Worm (Caenorhabditis elegans) whole organism, L2 larva: ENCODE measurements around the gene F23D12.10.

Experiments used
- R02D3.7 ChIP-seq: fragments of 150-350 bp; optimal IDR thresholded peaks from 2 replicates; lab custom pipeline; 2014; ENCODE audit warnings: missing biosample characterization, missing genetic modification characterization
- ceh-82 ChIP-seq: fragments of 150-350 bp; optimal IDR thresholded peaks from 2 replicates; lab custom pipeline; 2014; ENCODE audit warnings: missing biosample characterization, missing genetic modification characterization
- nhr-237 ChIP-seq: fragments of 150-350 bp; optimal IDR thresholded peaks from 2 replicates; lab custom pipeline; 2014; ENCODE audit warnings: missing biosample characterization, missing genetic modification characterization
- nhr-77 ChIP-seq: fragments of 150-350 bp; optimal IDR thresholded peaks from 2 replicates; lab custom pipeline; 2014; ENCODE audit warnings: missing biosample characterization, missing genetic modification characterization
- snpc-4 ChIP-seq: fragments of 150-350 bp; optimal IDR thresholded peaks from 2 replicates; lab custom pipeline; 2014; ENCODE audit warnings: missing biosample characterization, missing genetic modification characterization
- unc-62 ChIP-seq: fragments of 150-350 bp; optimal IDR thresholded peaks from 2 replicates; lab custom pipeline; 2014; ENCODE audit warnings: missing biosample characterization, missing genetic modification reagents, missing genetic modification characterization

ce11 chrX:14405817-14406216 lies 9.7 kb downstream of the F23D12.10 start, which contains the start of gene frpr-17:
- no peak for TF ChIP-seq nhr-77 (tag; lab: Kevin White, UChicago)
- no peak for TF ChIP-seq nhr-237
- TF ChIP-seq snpc-4 (tag; lab: Kevin White, UChicago) = no peak
- TF ChIP-seq ceh-82 (tag; lab: Kevin White, UChicago) = no peak
- TF ChIP-seq R02D3.7 = no peak
- no peak for TF ChIP-seq unc-62 (GFP tag; lab: Kevin White, UChicago)
